Fruit fly (Drosophila melanogaster) S2 (cell line): ENCODE results near the gene CG13060.

Experiments used
- CG8478 ChIP-seq: fragments of >200 bp; optimal IDR thresholded peaks from 2 replicates; lab custom pipeline; 2018
- CTCF ChIP-seq, 2 experiments: fragments of >200 bp; optimal IDR thresholded peaks; 2 replicates each; lab custom pipeline; 2018

DNA sequence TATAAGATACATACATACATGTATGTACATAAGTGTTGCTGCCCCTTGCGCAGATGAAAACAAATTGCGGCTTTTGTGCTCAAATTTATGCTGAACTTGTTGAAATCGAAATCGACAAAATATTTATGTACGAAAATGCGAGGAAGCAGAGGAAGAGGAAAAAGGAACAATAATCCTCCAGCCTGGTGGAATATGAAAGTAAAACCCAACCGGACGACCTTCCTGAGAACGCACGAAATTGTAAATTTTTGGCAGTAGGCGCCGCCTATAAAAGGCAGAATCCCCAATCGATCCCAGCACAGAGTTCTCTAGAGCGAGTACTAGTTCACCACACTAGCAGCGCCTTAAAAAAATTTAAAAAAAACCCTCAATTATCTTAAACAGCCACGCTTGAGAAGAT, 44.9 kb downstream of the CG13060 start, which contains the start of gene Cpr72Eb:
- TF ChIP-seq CTCF (optimal IDR thresholded peaks at IDR 0.05; lab: Kevin White, UChicago) (no peak), CG8478 (lab: Kevin White, UChicago) (no peak)
